Worm (Caenorhabditis elegans) whole organism, L2 larva: ENCODE measurements around the gene F59G1.8.

Experiments
- C34F6.9 ChIP-seq: fragments of 150-350 bp; optimal IDR thresholded peaks from 2 replicates; lab custom pipeline; 2014; ENCODE audit warnings: missing biosample characterization, missing genetic modification characterization
- F13H6.1 ChIP-seq: sonication (generic microtip); optimal IDR thresholded peaks from 2 replicates; lab custom pipeline; 2016; ENCODE audit warnings: missing genetic modification characterization, missing compliant biosample characterization
- R02D3.7 ChIP-seq: fragments of 150-350 bp; optimal IDR thresholded peaks from 2 replicates; lab custom pipeline; 2014; ENCODE audit warnings: missing biosample characterization, missing genetic modification characterization
- Y55F3AM.14 ChIP-seq: fragments of 200-800 bp; sonication (Bioruptor generic); optimal IDR thresholded peaks from 2 replicates; lab custom pipeline; 2018; ENCODE audit warnings: mild to moderate bottlenecking, missing genetic modification characterization, missing compliant biosample characterization
- ZK546.5 ChIP-seq: sonication (generic microtip); optimal IDR thresholded peaks from 2 replicates; lab custom pipeline; 2017; ENCODE audit warnings: missing biosample characterization, missing genetic modification characterization
- ama-1 ChIP-seq: fragments of 150-350 bp; optimal IDR thresholded peaks from 2 replicates; lab custom pipeline; 2018; ENCODE audit warnings: inconsistent platforms
- blmp-1 ChIP-seq: sonication (generic microtip); optimal IDR thresholded peaks from 2 replicates; lab custom pipeline; 2017; ENCODE audit warnings: missing genetic modification characterization, mild to moderate bottlenecking, missing compliant biosample characterization, antibody characterized with exemption, moderate library complexity; ENCODE audit not compliant: insufficient read depth
- ceh-82 ChIP-seq: fragments of 150-350 bp; optimal IDR thresholded peaks from 2 replicates; lab custom pipeline; 2014; ENCODE audit warnings: missing biosample characterization, missing genetic modification characterization
- crh-2 ChIP-seq: sonication (generic microtip); optimal IDR thresholded peaks from 2 replicates; lab custom pipeline; 2017; ENCODE audit warnings: missing biosample characterization, missing genetic modification characterization
- dmd-4 ChIP-seq: sonication (generic microtip); optimal IDR thresholded peaks from 2 replicates; lab custom pipeline; 2017; ENCODE audit warnings: missing biosample characterization, missing genetic modification characterization
- fos-1 ChIP-seq: fragments of 150-350 bp; optimal IDR thresholded peaks from 2 replicates; lab custom pipeline; 2014; ENCODE audit warnings: missing biosample characterization, missing genetic modification characterization
- gmeb-1 ChIP-seq: fragments of 150-350 bp; optimal IDR thresholded peaks from 2 replicates; lab custom pipeline; 2014; ENCODE audit warnings: missing biosample characterization, missing genetic modification characterization
- lin-11 ChIP-seq: fragments of 150-350 bp; sonication (generic microtip); optimal IDR thresholded peaks from 2 replicates; lab custom pipeline; 2014; ENCODE audit warnings: missing biosample characterization, missing genetic modification characterization, inconsistent platforms, mixed read lengths
- lin-13 ChIP-seq: fragments of 150-350 bp; optimal IDR thresholded peaks from 2 replicates; lab custom pipeline; 2014; ENCODE audit warnings: missing biosample characterization, missing genetic modification reagents, missing genetic modification characterization
- lin-39 ChIP-seq: fragments of 150-350 bp; optimal IDR thresholded peaks from 2 replicates; lab custom pipeline; 2014; ENCODE audit warnings: missing biosample characterization, missing genetic modification reagents, missing genetic modification characterization
- lsy-2 ChIP-seq, 2 experiments: fragments of 150-350 bp in 1 of 2; sonication (generic microtip) in 1 of 2; optimal IDR thresholded peaks; 2 replicates each; lab custom pipeline; 2014 to 2017; ENCODE audit warnings: missing biosample characterization in 2 of 2, missing genetic modification characterization in 2 of 2
- mab-5 ChIP-seq: fragments of 150-350 bp; optimal IDR thresholded peaks from 2 replicates; lab custom pipeline; 2014; ENCODE audit warnings: missing biosample characterization, missing genetic modification characterization
- mbf-1 ChIP-seq: sonication (generic microtip); optimal IDR thresholded peaks from 2 replicates; lab custom pipeline; 2017; ENCODE audit warnings: missing biosample characterization, missing genetic modification characterization
- mdl-1 ChIP-seq, 2 experiments: fragments of 150-350 bp in 1 of 2; sonication (generic microtip) in 1 of 2; optimal IDR thresholded peaks; 2 replicates each; lab custom pipeline; 2017; ENCODE audit warnings: missing biosample characterization in 2 of 2, missing genetic modification characterization in 2 of 2
- nhr-12 ChIP-seq: fragments of 150-350 bp; optimal IDR thresholded peaks from 2 replicates; lab custom pipeline; 2014; ENCODE audit warnings: missing biosample characterization, missing genetic modification characterization
- nhr-129 ChIP-seq: fragments of 150-350 bp; optimal IDR thresholded peaks from 2 replicates; lab custom pipeline; 2014; ENCODE audit warnings: missing biosample characterization, missing genetic modification characterization
- nhr-21 ChIP-seq: fragments of 150-350 bp; optimal IDR thresholded peaks from 2 replicates; lab custom pipeline; 2014; ENCODE audit warnings: missing biosample characterization, missing genetic modification characterization
- nhr-237 ChIP-seq: fragments of 150-350 bp; optimal IDR thresholded peaks from 2 replicates; lab custom pipeline; 2014; ENCODE audit warnings: missing biosample characterization, missing genetic modification characterization
- nhr-6 ChIP-seq: fragments of 150-350 bp; optimal IDR thresholded peaks from 2 replicates; lab custom pipeline; 2014; ENCODE audit warnings: missing biosample characterization, missing genetic modification characterization
- sem-4 ChIP-seq: fragments of 150-350 bp; optimal IDR thresholded peaks from 2 replicates; lab custom pipeline; 2014; ENCODE audit warnings: missing biosample characterization, missing genetic modification reagents, missing genetic modification characterization
- skn-1 ChIP-seq: sonication (generic microtip); optimal IDR thresholded peaks from 2 replicates; lab custom pipeline; 2017; ENCODE audit warnings: missing biosample characterization, missing genetic modification characterization
- sma-3 ChIP-seq: sonication (generic microtip); optimal IDR thresholded peaks from 2 replicates; lab custom pipeline; 2016; ENCODE audit warnings: missing genetic modification reagents, missing genetic modification characterization, missing compliant biosample characterization
- sma-9 ChIP-seq, 2 experiments: fragments of 150-350 bp in 1 of 2; sonication (generic microtip) in 1 of 2; optimal IDR thresholded peaks; 2 replicates each; lab custom pipeline; 2014 to 2016; ENCODE audit warnings: missing genetic modification characterization in 2 of 2, mild to moderate bottlenecking in 1 of 2, missing biosample characterization in 1 of 2, missing compliant biosample characterization in 1 of 2, missing genetic modification reagents in 1 of 2, moderate library complexity in 1 of 2
- unc-55 ChIP-seq: fragments of 150-350 bp; sonication (generic microtip); optimal IDR thresholded peaks from 3 replicates; lab custom pipeline; 2014; ENCODE audit warnings: missing biosample characterization, missing genetic modification reagents, missing genetic modification characterization
- unc-62 ChIP-seq: fragments of 150-350 bp; optimal IDR thresholded peaks from 2 replicates; lab custom pipeline; 2014; ENCODE audit warnings: missing biosample characterization, missing genetic modification reagents, missing genetic modification characterization
- zag-1 ChIP-seq: fragments of 150-350 bp; optimal IDR thresholded peaks from 2 replicates; lab custom pipeline; 2014; ENCODE audit warnings: missing biosample characterization, missing genetic modification characterization
- ztf-1 ChIP-seq: fragments of 200-800 bp; sonication (Bioruptor generic); conservative IDR thresholded peaks from 2 replicates; pipeline ENCODE4 v1.3.6; 2022; ENCODE audit warnings: missing genetic modification characterization, missing compliant biosample characterization
- ztf-11 ChIP-seq: sonication (generic microtip); optimal IDR thresholded peaks from 2 replicates; lab custom pipeline; 2017; ENCODE audit warnings: missing biosample characterization, missing genetic modification characterization
- ztf-4 ChIP-seq: fragments of 150-350 bp; optimal IDR thresholded peaks from 2 replicates; lab custom pipeline; 2014; ENCODE audit warnings: missing biosample characterization, missing genetic modification characterization

The F59G1.8 gene

DNA sequence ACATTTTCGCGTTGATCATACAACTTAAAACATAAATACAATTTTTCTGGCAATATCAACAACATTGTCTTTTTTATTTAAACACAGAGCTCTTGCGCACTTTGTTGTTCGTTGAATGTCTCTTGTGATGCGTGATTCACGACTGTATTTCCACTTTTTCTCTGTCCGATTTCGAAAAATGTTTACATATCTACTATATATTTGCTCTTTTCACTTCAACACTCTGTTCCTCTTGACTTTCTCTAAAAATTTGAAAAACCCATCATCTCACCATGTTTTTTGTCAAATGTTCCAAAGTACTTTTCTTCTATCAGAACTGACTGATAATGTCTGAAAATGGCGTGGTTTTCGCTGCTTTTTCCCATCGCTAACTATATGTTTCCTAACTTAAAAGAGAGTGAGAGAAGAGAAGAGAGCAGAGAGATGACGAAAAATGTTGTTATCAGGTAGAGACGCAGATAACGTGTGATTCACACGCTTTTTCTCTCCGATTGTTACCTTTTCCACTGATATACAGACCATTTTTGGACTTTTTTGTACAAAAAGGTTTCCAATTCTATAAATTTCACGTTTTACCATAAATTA, 5.7 kb downstream of the F59G1.8 start:
- TF ChIP-seq gmeb-1 (no peak), mdl-1 (tag; optimal IDR thresholded peaks at IDR 0.05; lab: Kevin White, UChicago) (no peak), mab-5 (no peak), fos-1 (peak; percentile 98), sma-9 (GFP tag; optimal IDR thresholded peaks at IDR 0.05; lab: Kevin White, UChicago) (peak; percentile 49), sma-9 (tag; optimal IDR thresholded peaks at IDR 0.05; lab: Kevin White, UChicago) (no peak), zag-1 (no peak), lin-39 (no peak), F13H6.1 (tag; lab: Kevin White, UChicago) (peak; percentile 14), ZK546.5 (tag; lab: Kevin White, UChicago) (no peak), blmp-1 (tag; lab: Kevin White, UChicago) (no peak), sma-3 (peak; percentile 9), skn-1 (no peak), mbf-1 (tag; lab: Kevin White, UChicago) (no peak), nhr-129 (tag; lab: Kevin White, UChicago) (peak; percentile 40), ama-1 (no peak), crh-2 (tag; lab: Kevin White, UChicago) (peak; percentile 68), ztf-1 (GFP tag; lab: Robert Waterston, UW) (no peak), nhr-21 (tag; lab: Kevin White, UChicago) (no peak), nhr-237 (tag; lab: Kevin White, UChicago) (no peak), nhr-12 (tag; lab: Kevin White, UChicago) (no peak), ceh-82 (tag; lab: Kevin White, UChicago) (no peak)
- TF ChIP-seq, all 48 proteins: peak for 6

DNA sequence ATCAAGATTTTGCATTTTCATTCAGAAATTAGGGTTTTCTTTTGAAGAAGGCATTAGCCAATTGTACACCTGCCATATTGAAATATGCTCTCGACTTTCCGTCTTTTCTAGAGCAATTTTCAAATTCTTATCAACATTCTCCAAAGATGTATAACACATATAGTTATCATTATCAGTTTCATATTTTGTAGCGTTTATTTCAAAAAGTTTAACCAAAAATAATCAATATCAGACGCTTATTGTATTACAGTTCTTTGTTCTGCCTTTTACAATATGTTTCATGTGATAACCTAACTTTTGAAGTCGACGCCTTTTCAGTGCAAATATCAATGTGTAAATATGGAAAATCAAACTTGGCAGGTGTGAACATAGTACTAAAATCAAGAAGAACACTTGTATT, 7.5 kb downstream of the F59G1.8 start:
- TF ChIP-seq unc-62 = no peak
- peak; percentile 50 for TF ChIP-seq fos-1
- peak; percentile 9 for TF ChIP-seq crh-2 (tag; lab: Kevin White, UChicago)
- no peak for TF ChIP-seq Y55F3AM.14
- TF ChIP-seq C34F6.9 (tag; lab: Kevin White, UChicago) = no peak
- TF ChIP-seq lin-11 (tag; lab: Kevin White, UChicago) = no peak
- no peak for TF ChIP-seq zag-1
- no peak for TF ChIP-seq nhr-12 (tag; lab: Kevin White, UChicago)
- TF ChIP-seq gmeb-1 = peak; percentile 16
- TF ChIP-seq R02D3.7 (tag; lab: Kevin White, UChicago) = no peak

DNA sequence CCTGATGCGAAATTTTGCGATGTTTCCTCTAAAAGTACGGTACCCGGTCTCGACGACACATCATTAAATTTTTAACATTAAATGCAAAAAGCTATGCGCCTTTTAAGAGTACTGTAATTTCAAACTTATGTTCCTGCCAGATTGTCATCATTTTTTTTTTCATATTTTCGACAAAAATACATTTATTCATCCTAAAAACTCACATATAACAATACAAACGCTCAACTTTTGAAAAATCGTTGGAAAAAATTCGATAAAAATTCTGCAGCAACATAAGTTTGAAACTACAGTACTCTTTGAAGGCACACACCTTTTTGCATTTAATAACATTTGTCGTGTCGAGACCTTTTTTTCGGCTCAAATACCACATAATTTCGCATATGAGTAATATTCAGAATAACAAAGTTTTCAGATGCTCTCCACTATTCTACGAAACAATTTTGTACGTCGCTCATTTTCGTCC, 10.7 kb downstream of the F59G1.8 start, which contains the start of gene frh-1:
frh-1 (plus strand) TSS at position 413 of the 463 bp plus-strand sequence.
- TF ChIP-seq sem-4 (tag; lab: Kevin White, UChicago) (no peak), nhr-129 (tag; lab: Kevin White, UChicago) (no peak), ztf-1 (GFP tag; lab: Robert Waterston, UW) (no peak), dmd-4 (tag; lab: Kevin White, UChicago) (no peak), sma-9 (GFP tag; optimal IDR thresholded peaks at IDR 0.05; lab: Kevin White, UChicago) (no peak), sma-9 (tag; optimal IDR thresholded peaks at IDR 0.05; lab: Kevin White, UChicago) (no peak), sma-3 (no peak)

DNA sequence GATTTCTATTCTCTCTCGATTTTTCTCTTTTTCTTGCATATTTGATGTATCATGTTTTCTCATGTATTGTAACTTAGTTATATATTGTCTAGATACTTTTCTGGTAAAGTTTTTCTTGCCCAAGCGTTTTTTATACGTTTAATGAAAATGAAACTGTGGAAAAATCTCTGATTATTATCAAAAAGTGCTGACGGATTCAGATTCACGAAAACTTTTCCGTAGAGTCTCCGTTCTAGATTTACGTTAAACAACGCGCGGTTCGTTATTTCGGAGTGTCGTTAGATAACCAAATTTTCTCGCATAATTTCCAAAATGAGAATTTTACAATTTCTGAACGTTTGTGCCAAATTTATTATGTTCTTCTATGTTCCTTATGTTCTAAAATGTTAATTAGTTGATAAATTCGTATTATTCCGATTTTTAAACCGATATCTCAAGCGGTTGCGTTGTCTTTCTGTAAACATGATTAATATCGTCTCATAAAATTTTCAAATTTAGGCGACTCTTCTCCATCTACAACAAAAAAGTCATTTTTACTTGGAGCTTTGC, 11.9 kb downstream of the F59G1.8 start, which contains the start of gene ptp-2:
ptp-2 (plus strand) TSS at position 499 of the 549 bp plus-strand sequence.
- TF ChIP-seq ztf-11 (tag; lab: Kevin White, UChicago) (no peak), zag-1 (no peak), ztf-4 (tag; lab: Kevin White, UChicago) (peak; percentile 49), crh-2 (tag; lab: Kevin White, UChicago) (no peak), sem-4 (tag; lab: Kevin White, UChicago) (no peak), nhr-6 (tag; lab: Kevin White, UChicago) (no peak), lin-13 (GFP tag; lab: Kevin White, UChicago) (peak; percentile 19), nhr-21 (tag; lab: Kevin White, UChicago) (no peak), ztf-1 (GFP tag; lab: Robert Waterston, UW) (no peak), nhr-129 (tag; lab: Kevin White, UChicago) (peak; percentile 38), ama-1 (peak; percentile 19), C34F6.9 (tag; lab: Kevin White, UChicago) (peak; percentile 69), gmeb-1 (peak; percentile 25), lsy-2 (tag; optimal IDR thresholded peaks at IDR 0.05; lab: Kevin White, UChicago) (peak in 1 of 2 experiments; percentile 66), blmp-1 (tag; lab: Kevin White, UChicago) (no peak), mdl-1 (tag; optimal IDR thresholded peaks at IDR 0.05; lab: Kevin White, UChicago) (no peak), ceh-82 (tag; lab: Kevin White, UChicago) (no peak), unc-55 (GFP tag; lab: Kevin White, UChicago) (peak; percentile 48)
